Fruit fly (Drosophila melanogaster): ENCODE data around the gene Hmr.

dm6 chrX:10543303-10543702, 52.4 kb downstream of the Hmr start:
- TF ChIP-seq psq (optimal IDR thresholded peaks at IDR 0.05) (no peak), insv (optimal IDR thresholded peaks at IDR 0.05) (no peak), Sin3A (optimal IDR thresholded peaks at IDR 0.05) (no peak)
